Worm (Caenorhabditis elegans): ENCODE measurements around the gene W04E12.3.

Gene W04E12.3

DNA sequence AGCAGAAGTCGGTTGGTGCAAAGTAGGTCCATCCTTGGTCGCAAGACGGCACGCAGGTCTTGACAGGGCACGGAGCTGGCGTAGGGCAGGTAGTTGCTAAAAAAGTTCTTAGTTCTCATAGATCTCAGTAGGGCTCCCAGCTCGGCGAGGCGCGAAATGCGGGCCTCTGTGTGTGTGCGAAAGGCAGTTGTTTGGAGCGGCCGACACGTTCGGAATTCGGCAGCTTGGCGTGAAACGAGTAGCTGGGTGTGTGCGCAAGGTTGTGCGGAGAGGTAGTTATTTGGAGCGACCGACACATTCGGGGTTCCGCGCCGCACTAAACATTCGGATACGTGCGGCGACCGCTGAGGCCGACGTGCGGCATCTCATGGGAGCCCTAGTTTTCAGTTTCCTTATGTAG is 11.1 kb downstream of the W04E12.3 start:
- no peak for TF ChIP-seq snpc-4 (tag; optimal IDR thresholded peaks at IDR 0.05)
- TF ChIP-seq ama-1 (optimal IDR thresholded peaks at IDR 0.05) = no peak
- TF ChIP-seq set-16 (GFP tag; IDR thresholded peaks at IDR 0.05) = peak; percentile 76

DNA sequence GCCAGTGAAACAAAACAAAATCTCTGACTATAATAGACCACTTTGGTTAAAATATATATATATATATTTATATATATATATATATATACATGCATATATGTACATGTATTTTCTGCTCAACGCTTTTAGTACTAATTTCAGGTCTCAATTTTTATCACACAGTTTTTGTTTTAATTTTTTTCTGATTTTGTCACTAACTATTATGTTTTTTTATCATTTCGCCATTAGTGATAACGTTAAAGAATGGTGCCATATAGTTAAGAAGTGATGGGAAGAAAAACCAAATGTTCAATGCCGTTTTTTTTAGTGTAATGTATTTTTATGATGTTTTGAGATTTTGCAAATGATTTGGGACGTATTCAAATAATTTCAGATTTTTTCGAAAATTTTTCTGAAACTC is 12.6 kb downstream of the W04E12.3 start:
- no peak for TF ChIP-seq dpl-1 (GFP tag; optimal IDR thresholded peaks at IDR 0.05)
- TF ChIP-seq nhr-41 (GFP tag; IDR thresholded peaks at IDR 0.05) = no peak
- no peak for TF ChIP-seq lin-38 (GFP tag; IDR thresholded peaks at IDR 0.05)
- TF ChIP-seq fos-1 (tag; optimal IDR thresholded peaks at IDR 0.05) = no peak
- no peak for TF ChIP-seq daf-8 (GFP tag; IDR thresholded peaks at IDR 0.05)
- no peak for TF ChIP-seq F26F4.8 (GFP tag; conservative IDR thresholded peaks at IDR 0.05)
- no peak for TF ChIP-seq dmd-9 (GFP tag; IDR thresholded peaks at IDR 0.05)
- TF ChIP-seq zfp-3 (GFP tag; conservative IDR thresholded peaks at IDR 0.05) = no peak
- TF ChIP-seq zfp-2 (tag; optimal IDR thresholded peaks at IDR 0.05) = no peak
- TF ChIP-seq php-3 (GFP tag; IDR thresholded peaks at IDR 0.05) = 0 out of 2 replicates have a peak, but pooled peaks have one; percentile 50
- no peak for TF ChIP-seq R02D3.7 (tag; optimal IDR thresholded peaks at IDR 0.05)
- no peak for TF ChIP-seq unc-39 (tag; optimal IDR thresholded peaks at IDR 0.05)
- TF ChIP-seq ceh-62 (tag; optimal IDR thresholded peaks at IDR 0.05) = no peak
- no peak for TF ChIP-seq nhr-111 (GFP tag; optimal IDR thresholded peaks at IDR 0.05)
- TF ChIP-seq nhr-28 (tag; optimal IDR thresholded peaks at IDR 0.05) = peak; percentile 59
- no peak for TF ChIP-seq ztf-11 (tag; optimal IDR thresholded peaks at IDR 0.05)
- TF ChIP-seq attf-4 (tag; optimal IDR thresholded peaks at IDR 0.05) = no peak
- TF ChIP-seq madf-9 (GFP tag; conservative IDR thresholded peaks at IDR 0.05) = no peak
- TF ChIP-seq unc-62 (GFP tag; optimal IDR thresholded peaks at IDR 0.05 in 1 of 2) = no peak
- TF ChIP-seq unc-62 (tag; optimal IDR thresholded peaks at IDR 0.05) = no peak
- TF ChIP-seq hmg-1.1 (GFP tag; IDR thresholded peaks at IDR 0.05) = no peak
- TF ChIP-seq daf-12 (tag; optimal IDR thresholded peaks at IDR 0.05) = no peak
- TF ChIP-seq pqm-1 (tag; optimal IDR thresholded peaks at IDR 0.05) = peak; percentile 13
- no peak for TF ChIP-seq mxl-3 (GFP tag; optimal IDR thresholded peaks at IDR 0.05)
- TF ChIP-seq ZK546.5 (tag; optimal IDR thresholded peaks at IDR 0.05) = no peak
- no peak for TF ChIP-seq F44E2.7 (GFP tag; IDR thresholded peaks at IDR 0.05)
- TF ChIP-seq duxl-1 (tag; optimal IDR thresholded peaks at IDR 0.05; ENCODE audit: poor library complexity) = no peak
- TF ChIP-seq dve-1 (tag; optimal IDR thresholded peaks at IDR 0.05; ENCODE audit: insufficient read depth) = no peak

DNA sequence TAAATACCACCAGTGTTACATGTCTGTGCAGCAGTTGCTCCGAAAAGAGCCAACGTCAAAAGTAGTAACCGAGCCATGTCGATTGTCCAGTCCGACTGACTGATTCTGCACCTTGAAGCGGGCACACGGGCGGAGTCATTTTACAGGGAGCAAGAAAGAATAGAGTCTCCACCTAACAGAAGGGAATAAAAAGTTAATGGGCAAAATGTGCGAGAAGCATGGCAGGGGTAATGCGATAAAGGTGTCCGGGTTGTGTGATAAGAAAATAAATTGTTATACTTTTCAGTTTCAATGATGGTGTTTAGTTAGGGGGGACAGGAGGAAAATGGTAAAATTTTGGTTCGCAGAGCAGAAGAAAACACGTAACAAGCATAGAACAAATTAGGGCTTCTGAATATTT is 13.5 kb downstream of the W04E12.3 start, which contains the start of gene clec-50:
Gene clec-50, minus strand, starts transcription at position 109 of the 400 bp plus-strand sequence.
- no peak for TF ChIP-seq lin-29 (GFP tag; IDR thresholded peaks at IDR 0.05)
- TF ChIP-seq jun-1 (tag; optimal IDR thresholded peaks at IDR 0.05) = no peak
- peak; percentile 68 for TF ChIP-seq hlh-11 (tag; optimal IDR thresholded peaks at IDR 0.05)
- TF ChIP-seq nhr-77 (tag; optimal IDR thresholded peaks at IDR 0.05) = peak; percentile 25
- TF ChIP-seq daf-16 (GFP tag; optimal IDR thresholded peaks at IDR 0.05) = no peak
- peak; percentile 51 for TF ChIP-seq daf-16 (tag; optimal IDR thresholded peaks at IDR 0.05)
- peak; percentile 89 for TF ChIP-seq mxl-3 (GFP tag; optimal IDR thresholded peaks at IDR 0.05)
- no peak for TF ChIP-seq F10B5.3 (tag; optimal IDR thresholded peaks at IDR 0.05)
- TF ChIP-seq nhr-41 (GFP tag; IDR thresholded peaks at IDR 0.05) = no peak
- peak; percentile 35 for TF ChIP-seq dve-1 (tag; optimal IDR thresholded peaks at IDR 0.05; ENCODE audit: insufficient read depth)
- no peak for TF ChIP-seq pha-4 (GFP tag; IDR thresholded peaks at IDR 0.05)
- TF ChIP-seq pha-4 (tag; optimal IDR thresholded peaks at IDR 0.05) = no peak
- 0 out of 2 replicates have a peak, but pooled peaks have one; percentile 14 for TF ChIP-seq lin-1 (GFP tag; IDR thresholded peaks at IDR 0.05)
- TF ChIP-seq php-3 (GFP tag; IDR thresholded peaks at IDR 0.05) = peak; percentile 80
- no peak for TF ChIP-seq ceh-44 (GFP tag; IDR thresholded peaks at IDR 0.05)
- TF ChIP-seq nhr-28 (tag; optimal IDR thresholded peaks at IDR 0.05) = peak; percentile 75
- TF ChIP-seq dmd-6 (GFP tag; IDR thresholded peaks at IDR 0.05) = peak; percentile 95
- peak; percentile 84 for TF ChIP-seq pqm-1 (tag; optimal IDR thresholded peaks at IDR 0.05)
